Fruit fly (Drosophila melanogaster) whole organism, embryonic: ENCODE results near the gene CG3149.

Experiments
- ATbp ChIP-seq: fragments of 200-800 bp; sonication (Bioruptor generic); optimal IDR thresholded peaks from 2 replicates; lab custom pipeline; 2017; ENCODE audit warnings: missing biosample characterization, mild to moderate bottlenecking, missing genetic modification characterization, missing genetic modification reagents
- BEAF-32 ChIP-seq: fragments of 200-800 bp; sonication (Bioruptor generic); optimal IDR thresholded peaks from 3 replicates; lab custom pipeline; 2017; ENCODE audit warnings: missing biosample characterization, missing genetic modification characterization, mild to moderate bottlenecking, moderate library complexity, missing genetic modification reagents
- CG10209 ChIP-seq: fragments of 200-800 bp; sonication (Bioruptor generic); optimal IDR thresholded peaks from 3 replicates; lab custom pipeline; 2017; ENCODE audit warnings: missing biosample characterization, mild to moderate bottlenecking, missing genetic modification characterization, missing genetic modification reagents
- CG11093 ChIP-seq: fragments of 200-800 bp; sonication (Bioruptor generic); IDR thresholded peaks from 3 replicates; pipeline ENCODE4 v1.3.6; 2022; ENCODE audit warnings: missing biosample characterization, missing genetic modification characterization
- CG11695 ChIP-seq: fragments of 200-800 bp; sonication (Bioruptor generic); IDR thresholded peaks from 3 replicates; pipeline ENCODE4 v1.3.6; 2022; ENCODE audit warnings: missing biosample characterization, missing genetic modification characterization
- CG12236 ChIP-seq: fragments of 200-800 bp; sonication (Bioruptor generic); optimal IDR thresholded peaks from 2 replicates; lab custom pipeline; 2016; ENCODE audit warnings: missing biosample characterization, missing genetic modification characterization
- CG12744 ChIP-seq: fragments of 200-800 bp; sonication (Bioruptor generic); optimal IDR thresholded peaks from 2 replicates; lab custom pipeline; 2016; ENCODE audit warnings: missing biosample characterization, missing genetic modification characterization
- CG15269 ChIP-seq: fragments of 200-800 bp; sonication (Bioruptor generic); optimal IDR thresholded peaks from 2 replicates; lab custom pipeline; 2018; ENCODE audit warnings: missing biosample characterization, mild to moderate bottlenecking, missing genetic modification characterization, moderate library complexity
- CG1603 ChIP-seq: fragments of 200-800 bp; sonication (Bioruptor generic); optimal IDR thresholded peaks from 2 replicates; lab custom pipeline; 2019; ENCODE audit warnings: missing biosample characterization, mild to moderate bottlenecking, missing genetic modification characterization, moderate library complexity
- CG16779 ChIP-seq: fragments of 200-800 bp; sonication (Bioruptor generic); IDR thresholded peaks from 2 replicates; pipeline ENCODE4 v1.3.6; 2022; ENCODE audit warnings: missing biosample characterization, missing genetic modification characterization
- CG17359 ChIP-seq: fragments of 200-800 bp; sonication (Bioruptor generic); optimal IDR thresholded peaks from 3 replicates; lab custom pipeline; 2018; ENCODE audit warnings: missing biosample characterization, mild to moderate bottlenecking, missing genetic modification characterization, moderate library complexity
- CG2712 ChIP-seq: fragments of 200-800 bp; optimal IDR thresholded peaks from 3 replicates; lab custom pipeline; 2019; ENCODE audit warnings: missing biosample characterization, mild to moderate bottlenecking, missing genetic modification characterization, moderate library complexity
- CG2875 ChIP-seq: fragments of 200-800 bp; sonication (Bioruptor generic); optimal IDR thresholded peaks from 2 replicates; lab custom pipeline; 2017; ENCODE audit warnings: missing biosample characterization, mild to moderate bottlenecking, missing genetic modification characterization, missing genetic modification reagents
- CG31224 ChIP-seq: fragments of 200-800 bp; sonication (Bioruptor generic); IDR thresholded peaks from 2 replicates; pipeline ENCODE4 v1.3.6; 2022; ENCODE audit warnings: missing biosample characterization, missing genetic modification characterization
- CG34422 ChIP-seq: fragments of 200-800 bp; sonication (Bioruptor generic); IDR thresholded peaks from 3 replicates; pipeline ENCODE4 v1.3.6; 2022; ENCODE audit warnings: missing biosample characterization, missing genetic modification characterization
- CG3838 ChIP-seq: fragments of 200-800 bp; sonication (Bioruptor generic); optimal IDR thresholded peaks from 3 replicates; lab custom pipeline; 2016; ENCODE audit warnings: missing biosample characterization, missing genetic modification characterization
- CG4360 ChIP-seq: fragments of 200-800 bp; sonication (Bioruptor generic); IDR thresholded peaks from 2 replicates; pipeline ENCODE4 v1.3.6; 2022; ENCODE audit warnings: missing biosample characterization, missing genetic modification characterization
- CG4730 ChIP-seq: fragments of 200-800 bp; sonication (Bioruptor generic); IDR thresholded peaks from 2 replicates; pipeline ENCODE4 v1.3.6; 2022; ENCODE audit warnings: missing biosample characterization, missing genetic modification characterization
- CG6254 ChIP-seq: fragments of 200-800 bp; sonication (Bioruptor generic); optimal IDR thresholded peaks from 3 replicates; lab custom pipeline; 2017; ENCODE audit warnings: mild to moderate bottlenecking, missing biosample characterization, missing genetic modification reagents, missing genetic modification characterization
- CG8388 ChIP-seq: fragments of 200-800 bp; sonication (Bioruptor generic); optimal IDR thresholded peaks from 2 replicates; lab custom pipeline; 2019; ENCODE audit warnings: missing biosample characterization, mild to moderate bottlenecking, missing genetic modification characterization, moderate library complexity
- CG8478 ChIP-seq: fragments of >200 bp; optimal IDR thresholded peaks from 2 replicates; lab custom pipeline; 2018
- CTCF ChIP-seq: fragments of 200-800 bp; sonication (Bioruptor generic); optimal IDR thresholded peaks from 2 replicates; lab custom pipeline; 2017; ENCODE audit warnings: missing biosample characterization, mild to moderate bottlenecking, missing genetic modification characterization, moderate library complexity
- Chrac-16 ChIP-seq: fragments of 200-800 bp; sonication (Bioruptor generic); optimal IDR thresholded peaks from 3 replicates; lab custom pipeline; 2016; ENCODE audit warnings: missing biosample characterization, missing genetic modification characterization
- Eip74EF ChIP-seq, 2 experiments: fragments of 200-800 bp in 1 of 2; fragments of >200 bp in 1 of 2; sonication (Bioruptor generic) in 1 of 2; optimal IDR thresholded peaks; 2 replicates each; lab custom pipeline; 2017 to 2019; ENCODE audit warnings: missing biosample characterization in 2 of 2, missing genetic modification characterization in 2 of 2, mild to moderate bottlenecking in 1 of 2, moderate library complexity in 1 of 2
- Hmr ChIP-seq: fragments of 200-800 bp; sonication (Bioruptor generic); optimal IDR thresholded peaks from 3 replicates; lab custom pipeline; 2017; ENCODE audit warnings: mild to moderate bottlenecking, missing biosample characterization, missing genetic modification reagents, missing genetic modification characterization
- Hr39 ChIP-seq: fragments of >200 bp; optimal IDR thresholded peaks from 2 replicates; lab custom pipeline; 2017
- Kr ChIP-seq: fragments of 200-800 bp; sonication (Bioruptor generic); optimal IDR thresholded peaks from 2 replicates; lab custom pipeline; 2017; ENCODE audit warnings: missing biosample characterization, mild to moderate bottlenecking, missing genetic modification characterization
- NC2α ChIP-seq: fragments of 200-800 bp; sonication (Bioruptor generic); optimal IDR thresholded peaks from 2 replicates; lab custom pipeline; 2016; ENCODE audit warnings: missing biosample characterization, missing genetic modification characterization
- Neu2 ChIP-seq: fragments of 200-800 bp; sonication (Bioruptor generic); optimal IDR thresholded peaks from 3 replicates; lab custom pipeline; 2016; ENCODE audit warnings: missing biosample characterization, missing genetic modification characterization, borderline replicate concordance
- Nf-YC ChIP-seq: fragments of 200-800 bp; optimal IDR thresholded peaks from 3 replicates; lab custom pipeline; 2019; ENCODE audit warnings: missing biosample characterization, mild to moderate bottlenecking, missing genetic modification characterization, moderate library complexity
- Side ChIP-seq: fragments of 200-800 bp; sonication (Bioruptor generic); optimal IDR thresholded peaks from 2 replicates; lab custom pipeline; 2016; ENCODE audit warnings: missing biosample characterization, missing genetic modification characterization
- Tbp ChIP-seq: fragments of >200 bp; optimal IDR thresholded peaks from 2 replicates; lab custom pipeline; 2018; ENCODE audit warnings: missing biosample characterization, missing genetic modification characterization
- Vsx1 ChIP-seq: fragments of 200-800 bp; sonication (Bioruptor generic); optimal IDR thresholded peaks from 2 replicates; lab custom pipeline; 2017; ENCODE audit warnings: missing biosample characterization, mild to moderate bottlenecking, missing genetic modification characterization, missing genetic modification reagents
- Xrp1 ChIP-seq: fragments of 200-800 bp; sonication (Bioruptor generic); IDR thresholded peaks from 2 replicates; pipeline ENCODE4 v1.3.6; 2022; ENCODE audit warnings: missing biosample characterization, missing genetic modification characterization
- al ChIP-seq: fragments of 200-800 bp; sonication (Bioruptor generic); IDR thresholded peaks from 2 replicates; pipeline ENCODE4 v1.3.6; 2022; ENCODE audit warnings: missing biosample characterization, missing genetic modification characterization
- danr ChIP-seq: fragments of 200-800 bp; sonication (Bioruptor generic); IDR thresholded peaks from 2 replicates; pipeline ENCODE4 v1.3.6; 2022; ENCODE audit warnings: missing biosample characterization, missing genetic modification characterization
- ems ChIP-seq: fragments of 200-800 bp; sonication (Bioruptor generic); optimal IDR thresholded peaks from 3 replicates; lab custom pipeline; 2016; ENCODE audit warnings: missing biosample characterization, missing genetic modification characterization
- esg ChIP-seq: fragments of 200-800 bp; sonication (Bioruptor generic); conservative IDR thresholded peaks from 2 replicates; pipeline ENCODE4 v1.3.6; 2022; ENCODE audit warnings: missing biosample characterization, missing genetic modification characterization
- ewg ChIP-seq: fragments of 200-800 bp; sonication (Bioruptor generic); optimal IDR thresholded peaks from 3 replicates; lab custom pipeline; 2017; ENCODE audit warnings: mild to moderate bottlenecking, missing biosample characterization, missing genetic modification reagents, missing genetic modification characterization
- eyg ChIP-seq: fragments of 200-800 bp; sonication (Bioruptor generic); optimal IDR thresholded peaks from 3 replicates; lab custom pipeline; 2016; ENCODE audit warnings: missing biosample characterization, missing genetic modification characterization
- gt ChIP-seq: fragments of 200-800 bp; sonication (Bioruptor generic); IDR thresholded peaks from 2 replicates; pipeline ENCODE4 v1.3.6; 2022; ENCODE audit warnings: missing biosample characterization, missing genetic modification characterization
- h ChIP-seq: fragments of >200 bp; optimal IDR thresholded peaks from 2 replicates; lab custom pipeline; 2017
- her ChIP-seq: fragments of 200-800 bp; sonication (Bioruptor generic); optimal IDR thresholded peaks from 2 replicates; lab custom pipeline; 2016; ENCODE audit warnings: missing biosample characterization, missing genetic modification characterization
- ind ChIP-seq: fragments of 200-800 bp; sonication (Bioruptor generic); optimal IDR thresholded peaks from 3 replicates; lab custom pipeline; 2016; ENCODE audit warnings: missing biosample characterization, missing genetic modification characterization
- lola ChIP-seq, 3 experiments: fragments of >200 bp in 2 of 3; fragments of 200-800 bp in 1 of 3; sonication (Bioruptor generic) in 1 of 3; optimal IDR thresholded peaks; 2 replicates each; lab custom pipeline; 2017 to 2019; ENCODE audit warnings: missing biosample characterization in 3 of 3, missing genetic modification characterization in 3 of 3, mild to moderate bottlenecking in 1 of 3, moderate library complexity in 1 of 3
- nau ChIP-seq: fragments of 200-800 bp; sonication (Bioruptor generic); optimal IDR thresholded peaks from 3 replicates; lab custom pipeline; 2017; ENCODE audit warnings: missing biosample characterization, mild to moderate bottlenecking, missing genetic modification characterization, missing genetic modification reagents
- repo ChIP-seq: fragments of 200-800 bp; sonication (Bioruptor generic); optimal IDR thresholded peaks from 2 replicates; lab custom pipeline; 2016; ENCODE audit warnings: missing biosample characterization, missing genetic modification characterization
- row ChIP-seq: fragments of 200-800 bp; sonication (Bioruptor generic); IDR thresholded peaks from 3 replicates; pipeline ENCODE4 v1.3.6; 2022; ENCODE audit warnings: missing biosample characterization, missing genetic modification characterization
- sqz ChIP-seq: fragments of 200-800 bp; sonication (Bioruptor generic); optimal IDR thresholded peaks from 3 replicates; lab custom pipeline; 2018; ENCODE audit warnings: missing biosample characterization, mild to moderate bottlenecking, missing genetic modification characterization
- stwl ChIP-seq: fragments of 200-800 bp; sonication (Bioruptor generic); optimal IDR thresholded peaks from 3 replicates; lab custom pipeline; 2018; ENCODE audit warnings: missing biosample characterization, mild to moderate bottlenecking, missing genetic modification characterization, moderate library complexity
- ttk ChIP-seq: fragments of 200-800 bp; sonication (Bioruptor generic); IDR thresholded peaks from 2 replicates; pipeline ENCODE4 v2.1.2; 2022; ENCODE audit warnings: missing biosample characterization, missing genetic modification characterization
- zen2 ChIP-seq: fragments of 200-800 bp; sonication (Bioruptor generic); IDR thresholded peaks from 3 replicates; pipeline ENCODE4 v1.3.6; 2022; ENCODE audit warnings: missing biosample characterization, missing genetic modification characterization; ENCODE audit not compliant: partially characterized antibody

CG3149 gene

dm6 chrX:5705899-5706312 is 10.9 kb upstream of the CG3149 start (continued):
- TF ChIP-seq sqz (GFP tag; lab: Kevin White, UChicago) (peak; percentile 57), CG2712 (tag; lab: Kevin White, UChicago) (peak; percentile 84), stwl (tag; lab: Kevin White, UChicago) (no peak), CG31224 (GFP tag; lab: Robert Waterston, UW) (peak; percentile 87), CG10209 (GFP tag; lab: Kevin White, UChicago) (peak; percentile 77), ems (GFP tag; lab: Kevin White, UChicago) (peak; percentile 71), Neu2 (no peak), ewg (GFP tag; lab: Kevin White, UChicago) (peak; percentile 50), Xrp1 (GFP tag; lab: Robert Waterston, UW) (peak; percentile 84), CG11093 (peak; percentile 90), CG15269 (tag; lab: Kevin White, UChicago) (peak; percentile 84), gt (GFP tag; lab: Robert Waterston, UW) (peak; percentile 53), row (GFP tag; lab: Robert Waterston, UW) (peak; percentile 90), CG12744 (GFP tag; lab: Kevin White, UChicago) (peak; percentile 55), Eip74EF (GFP tag; optimal IDR thresholded peaks at IDR 0.05; lab: Kevin White, UChicago) (peak in 1 of 2 experiments; percentile 72), Tbp (no peak), ind (GFP tag; lab: Kevin White, UChicago) (peak; percentile 84), CG12236 (GFP tag; lab: Kevin White, UChicago) (no peak), CG34422 (GFP tag; lab: Robert Waterston, UW) (peak; percentile 92), esg (GFP tag; lab: Robert Waterston, UW) (peak; percentile 89), Nf-YC (tag; lab: Kevin White, UChicago) (peak; percentile 75), CG8478 (lab: Kevin White, UChicago) (no peak), CG3838 (peak; percentile 23), BEAF-32 (no peak), danr (peak; percentile 85), CG11695 (GFP tag; lab: Robert Waterston, UW) (peak; percentile 90), eyg (GFP tag; lab: Kevin White, UChicago) (peak; percentile 23), zen2 (no peak), h (lab: Kevin White, UChicago) (no peak), Chrac-16 (GFP tag; lab: Kevin White, UChicago) (peak; percentile 64), repo (GFP tag; lab: Kevin White, UChicago) (peak; percentile 42), her (GFP tag; lab: Kevin White, UChicago) (peak; percentile 38), ATbp (GFP tag; lab: Kevin White, UChicago) (peak; percentile 85), CG2875 (GFP tag; lab: Kevin White, UChicago) (peak; percentile 64), Hmr (GFP tag; lab: Kevin White, UChicago) (peak; percentile 88), ttk (GFP tag; lab: Robert Waterston, UW) (peak; percentile 88), al (GFP tag; lab: Robert Waterston, UW) (peak; percentile 93), CG4730 (GFP tag; lab: Robert Waterston, UW) (peak; percentile 88), lola (GFP tag; optimal IDR thresholded peaks at IDR 0.05; lab: Kevin White, UChicago) (no peak), NC2α (no peak), Side (GFP tag; lab: Kevin White, UChicago) (peak; percentile 53), CG1603 (tag; lab: Kevin White, UChicago) (peak; percentile 90), CG8388 (GFP tag; lab: Kevin White, UChicago) (peak; percentile 64), CG16779 (peak; percentile 89), CG6254 (GFP tag; lab: Kevin White, UChicago) (peak; percentile 61), Kr (GFP tag; lab: Kevin White, UChicago) (no peak), CTCF (GFP tag; lab: Kevin White, UChicago) (peak; percentile 36), nau (GFP tag; lab: Kevin White, UChicago) (no peak), Vsx1 (GFP tag; lab: Kevin White, UChicago) (peak; percentile 61), Hr39 (no peak), CG4360 (GFP tag; lab: Robert Waterston, UW) (peak; percentile 59; the same call in 1 of the 2 replicates), CG17359 (tag; lab: Kevin White, UChicago) (peak; percentile 88)
